Fruit fly (Drosophila melanogaster) whole organism, embryonic: ENCODE results near the gene Rpp30.

Source experiments
- Adf1 ChIP-seq: fragments of 200-800 bp; sonication (Bioruptor generic); IDR thresholded peaks from 2 replicates; pipeline ENCODE4 v1.3.6; 2022; ENCODE audit warnings: missing biosample characterization, missing genetic modification characterization
- Atf6 ChIP-seq: fragments of 200-800 bp; sonication (Bioruptor generic); IDR thresholded peaks from 2 replicates; pipeline ENCODE4 v1.3.6; 2022; ENCODE audit warnings: missing biosample characterization, missing genetic modification characterization
- CG10147 ChIP-seq: fragments of 200-800 bp; sonication (Bioruptor generic); optimal IDR thresholded peaks from 2 replicates; lab custom pipeline; 2019; ENCODE audit warnings: missing biosample characterization, mild to moderate bottlenecking, missing genetic modification characterization, moderate library complexity
- CG11398 ChIP-seq: fragments of 200-800 bp; sonication (Bioruptor generic); optimal IDR thresholded peaks from 2 replicates; lab custom pipeline; 2016; ENCODE audit warnings: missing biosample characterization, missing genetic modification characterization
- CG1233 ChIP-seq: fragments of 200-800 bp; sonication (Bioruptor generic); optimal IDR thresholded peaks from 4 replicates; lab custom pipeline; 2018; ENCODE audit warnings: missing biosample characterization, mild to moderate bottlenecking, missing genetic modification characterization
- CG13424 ChIP-seq: fragments of 200-800 bp; sonication (Bioruptor generic); optimal IDR thresholded peaks from 2 replicates; lab custom pipeline; 2019; ENCODE audit warnings: missing biosample characterization, mild to moderate bottlenecking, missing genetic modification characterization, moderate library complexity
- CG13624 ChIP-seq: fragments of 200-800 bp; sonication (Bioruptor generic); optimal IDR thresholded peaks from 2 replicates; lab custom pipeline; 2016; ENCODE audit warnings: missing biosample characterization, missing genetic modification characterization
- CG15514 ChIP-seq: fragments of 200-800 bp; sonication (Bioruptor generic); optimal IDR thresholded peaks from 3 replicates; lab custom pipeline; 2017; ENCODE audit warnings: missing biosample characterization, missing genetic modification characterization, mild to moderate bottlenecking, moderate library complexity, missing genetic modification reagents
- CG1647 ChIP-seq: fragments of 200-800 bp; sonication (Bioruptor generic); optimal IDR thresholded peaks from 3 replicates; lab custom pipeline; 2016; ENCODE audit warnings: missing biosample characterization, missing genetic modification characterization
- CG2120 ChIP-seq: fragments of 200-800 bp; sonication (Bioruptor generic); optimal IDR thresholded peaks from 3 replicates; lab custom pipeline; 2016; ENCODE audit warnings: missing biosample characterization, missing genetic modification characterization
- CG2678 ChIP-seq: fragments of 200-800 bp; sonication (Bioruptor generic); optimal IDR thresholded peaks from 3 replicates; lab custom pipeline; 2019; ENCODE audit warnings: missing biosample characterization, mild to moderate bottlenecking, missing genetic modification characterization, moderate library complexity
- CG32772 ChIP-seq: fragments of 200-800 bp; sonication (Bioruptor generic); IDR thresholded peaks from 2 replicates; pipeline ENCODE4 v1.3.6; 2022; ENCODE audit warnings: missing biosample characterization, missing genetic modification characterization
- CG33557 ChIP-seq: fragments of 200-800 bp; sonication (Bioruptor generic); optimal IDR thresholded peaks from 2 replicates; lab custom pipeline; 2019; ENCODE audit warnings: missing biosample characterization, mild to moderate bottlenecking, missing genetic modification characterization, moderate library complexity
- CG3838 ChIP-seq: fragments of 200-800 bp; sonication (Bioruptor generic); optimal IDR thresholded peaks from 3 replicates; lab custom pipeline; 2016; ENCODE audit warnings: missing biosample characterization, missing genetic modification characterization
- CG6272 ChIP-seq: fragments of 200-800 bp; sonication (Bioruptor generic); IDR thresholded peaks from 2 replicates; pipeline ENCODE4 v1.3.6; 2022; ENCODE audit warnings: missing biosample characterization, missing genetic modification characterization
- CG6854 ChIP-seq: fragments of 200-800 bp; sonication (Bioruptor generic); optimal IDR thresholded peaks from 3 replicates; lab custom pipeline; 2017; ENCODE audit warnings: missing biosample characterization, mild to moderate bottlenecking, missing genetic modification characterization
- CG7556 ChIP-seq: fragments of 200-800 bp; sonication (Bioruptor generic); optimal IDR thresholded peaks from 2 replicates; lab custom pipeline; 2017; ENCODE audit warnings: missing biosample characterization, mild to moderate bottlenecking, missing genetic modification characterization
- CG9727 ChIP-seq: fragments of 200-800 bp; sonication (Bioruptor generic); optimal IDR thresholded peaks from 3 replicates; lab custom pipeline; 2017; ENCODE audit warnings: missing biosample characterization, mild to moderate bottlenecking, missing genetic modification characterization
- CTCF ChIP-seq: fragments of 200-800 bp; sonication (Bioruptor generic); optimal IDR thresholded peaks from 2 replicates; lab custom pipeline; 2017; ENCODE audit warnings: missing biosample characterization, mild to moderate bottlenecking, missing genetic modification characterization, moderate library complexity
- Dbx ChIP-seq: fragments of 200-800 bp; sonication (Bioruptor generic); IDR thresholded peaks from 3 replicates; pipeline ENCODE4 v1.3.6; 2022; ENCODE audit warnings: missing biosample characterization, missing genetic modification characterization
- Deaf1 ChIP-seq: fragments of 200-800 bp; optimal IDR thresholded peaks from 3 replicates; lab custom pipeline; 2019; ENCODE audit warnings: missing biosample characterization, mild to moderate bottlenecking, missing genetic modification characterization, moderate library complexity
- Hsf ChIP-seq: fragments of 200-800 bp; sonication (Bioruptor generic); optimal IDR thresholded peaks from 3 replicates; lab custom pipeline; 2016; ENCODE audit warnings: missing biosample characterization, missing genetic modification characterization
- MBD-R2 ChIP-seq: fragments of 200-800 bp; sonication (Bioruptor generic); IDR thresholded peaks from 2 replicates; pipeline ENCODE4 v1.3.6; 2022; ENCODE audit warnings: missing biosample characterization, missing genetic modification characterization
- Max ChIP-seq: fragments of 200-800 bp; sonication (Bioruptor generic); optimal IDR thresholded peaks from 2 replicates; lab custom pipeline; 2016; ENCODE audit warnings: missing biosample characterization, mild to moderate bottlenecking, missing genetic modification characterization
- Meics ChIP-seq: fragments of 200-800 bp; sonication (Bioruptor generic); optimal IDR thresholded peaks from 2 replicates; lab custom pipeline; 2017; ENCODE audit warnings: missing biosample characterization, mild to moderate bottlenecking, missing genetic modification characterization
- Mes4 ChIP-seq: fragments of 200-800 bp; sonication (Bioruptor generic); optimal IDR thresholded peaks from 2 replicates; lab custom pipeline; 2016; ENCODE audit warnings: missing biosample characterization, missing genetic modification characterization
- Nf-YA ChIP-seq: fragments of 200-800 bp; sonication (Bioruptor generic); IDR thresholded peaks from 2 replicates; pipeline ENCODE4 v1.3.6; 2022; ENCODE audit warnings: missing biosample characterization, missing genetic modification characterization
- NfI ChIP-seq: fragments of 200-800 bp; sonication (Bioruptor generic); optimal IDR thresholded peaks from 3 replicates; lab custom pipeline; 2018; ENCODE audit warnings: missing biosample characterization, mild to moderate bottlenecking, missing genetic modification characterization, moderate library complexity
- Opbp ChIP-seq: fragments of 200-800 bp; sonication (Bioruptor generic); IDR thresholded peaks from 3 replicates; pipeline ENCODE4 v1.3.6; 2022; ENCODE audit warnings: missing biosample characterization, missing genetic modification characterization; ENCODE audit not compliant: partially characterized antibody
- Ptx1 ChIP-seq: fragments of 200-800 bp; sonication (Bioruptor generic); IDR thresholded peaks from 2 replicates; pipeline ENCODE4 v1.3.6; 2022; ENCODE audit warnings: missing biosample characterization, missing genetic modification characterization
- Rfx ChIP-seq: fragments of 200-800 bp; sonication (Bioruptor generic); IDR thresholded peaks from 2 replicates; pipeline ENCODE4 v1.3.6; 2022; ENCODE audit warnings: missing biosample characterization, missing genetic modification characterization
- Rx ChIP-seq: fragments of 200-800 bp; sonication (Bioruptor generic); IDR thresholded peaks from 2 replicates; pipeline ENCODE4 v1.3.6; 2022; ENCODE audit warnings: missing biosample characterization, missing genetic modification characterization
- Sin3A ChIP-seq: fragments of >200 bp; optimal IDR thresholded peaks from 2 replicates; lab custom pipeline; 2018
- Spps ChIP-seq: fragments of 200-800 bp; sonication (Bioruptor generic); optimal IDR thresholded peaks from 2 replicates; lab custom pipeline; 2018; ENCODE audit warnings: missing biosample characterization, mild to moderate bottlenecking, missing genetic modification characterization
- Sry-β ChIP-seq: fragments of 200-800 bp; sonication (Bioruptor generic); optimal IDR thresholded peaks from 2 replicates; lab custom pipeline; 2018; ENCODE audit warnings: missing biosample characterization, mild to moderate bottlenecking, missing genetic modification characterization, moderate library complexity
- Usf ChIP-seq: fragments of 200-800 bp; sonication (Bioruptor generic); optimal IDR thresholded peaks from 2 replicates; lab custom pipeline; 2017; ENCODE audit warnings: missing genotype, missing biosample characterization, missing genetic modification characterization
- ato ChIP-seq: fragments of 200-800 bp; sonication (Bioruptor generic); IDR thresholded peaks from 2 replicates; pipeline ENCODE4 v1.3.6; 2022; ENCODE audit warnings: missing biosample characterization, missing genetic modification characterization; ENCODE audit not compliant: partially characterized antibody
- bcd ChIP-seq: fragments of 200-800 bp; sonication (Bioruptor generic); optimal IDR thresholded peaks from 2 replicates; lab custom pipeline; 2017; ENCODE audit warnings: missing biosample characterization, mild to moderate bottlenecking, missing genetic modification characterization
- cad ChIP-seq: fragments of >200 bp; optimal IDR thresholded peaks from 2 replicates; lab custom pipeline; 2017; ENCODE audit warnings: missing biosample characterization, missing genetic modification characterization
- dati ChIP-seq: fragments of 200-800 bp; sonication (Bioruptor generic); IDR thresholded peaks from 2 replicates; pipeline ENCODE4 v1.3.6; 2022; ENCODE audit warnings: missing biosample characterization, missing genetic modification characterization
- gro ChIP-seq: fragments of 200-800 bp; sonication (Bioruptor generic); optimal IDR thresholded peaks from 2 replicates; lab custom pipeline; 2016; ENCODE audit warnings: missing biosample characterization, missing genetic modification characterization
- hbn ChIP-seq: fragments of 200-800 bp; sonication (Bioruptor generic); IDR thresholded peaks from 2 replicates; pipeline ENCODE4 v1.3.6; 2022; ENCODE audit warnings: missing biosample characterization, missing genetic modification characterization; ENCODE audit not compliant: partially characterized antibody
- ken ChIP-seq: fragments of 200-800 bp; sonication (Bioruptor generic); IDR thresholded peaks from 3 replicates; pipeline ENCODE4 v1.3.6; 2022; ENCODE audit warnings: missing biosample characterization, missing genetic modification characterization
- knrl ChIP-seq: fragments of 200-800 bp; sonication (Bioruptor generic); IDR thresholded peaks from 3 replicates; pipeline ENCODE4 v1.3.6; 2022; ENCODE audit warnings: missing biosample characterization, missing genetic modification characterization; ENCODE audit not compliant: partially characterized antibody
- nmo ChIP-seq: fragments of 200-800 bp; sonication (Bioruptor generic); optimal IDR thresholded peaks from 2 replicates; lab custom pipeline; 2018; ENCODE audit warnings: missing biosample characterization, mild to moderate bottlenecking, missing genetic modification characterization, moderate library complexity
- pfk ChIP-seq: fragments of 200-800 bp; sonication (Bioruptor generic); optimal IDR thresholded peaks from 2 replicates; lab custom pipeline; 2018; ENCODE audit warnings: missing biosample characterization, mild to moderate bottlenecking, missing genetic modification characterization, moderate library complexity
- prd ChIP-seq, 3 experiments: fragments of >200 bp in 2 of 3; fragments of 200-800 bp in 1 of 3; sonication (Bioruptor generic) in 1 of 3; optimal IDR thresholded peaks in 2 of 3; IDR thresholded peaks in 1 of 3; 2 replicates in 2 of 3; 3 replicates in 1 of 3; pipeline versions ENCODE4 v1.3.6 to Lab custom; 2017 to 2022; ENCODE audit warnings: missing biosample characterization in 1 of 3, missing genetic modification characterization in 1 of 3
- psq ChIP-seq: fragments of 200-800 bp; sonication (Bioruptor generic); optimal IDR thresholded peaks from 2 replicates; lab custom pipeline; 2017; ENCODE audit warnings: missing biosample characterization, missing genetic modification characterization
- pum ChIP-seq: fragments of 200-800 bp; sonication (Bioruptor generic); optimal IDR thresholded peaks from 2 replicates; lab custom pipeline; 2016; ENCODE audit warnings: missing biosample characterization, missing genetic modification characterization
- sim ChIP-seq: fragments of 200-800 bp; sonication (Bioruptor generic); IDR thresholded peaks from 2 replicates; pipeline ENCODE4 v1.3.6; 2022; ENCODE audit warnings: missing biosample characterization, missing genetic modification characterization
- zf30C ChIP-seq: fragments of 200-800 bp; sonication (Bioruptor generic); optimal IDR thresholded peaks from 3 replicates; lab custom pipeline; 2018; ENCODE audit warnings: missing biosample characterization, mild to moderate bottlenecking, missing genetic modification characterization

Gene Rpp30

DNA sequence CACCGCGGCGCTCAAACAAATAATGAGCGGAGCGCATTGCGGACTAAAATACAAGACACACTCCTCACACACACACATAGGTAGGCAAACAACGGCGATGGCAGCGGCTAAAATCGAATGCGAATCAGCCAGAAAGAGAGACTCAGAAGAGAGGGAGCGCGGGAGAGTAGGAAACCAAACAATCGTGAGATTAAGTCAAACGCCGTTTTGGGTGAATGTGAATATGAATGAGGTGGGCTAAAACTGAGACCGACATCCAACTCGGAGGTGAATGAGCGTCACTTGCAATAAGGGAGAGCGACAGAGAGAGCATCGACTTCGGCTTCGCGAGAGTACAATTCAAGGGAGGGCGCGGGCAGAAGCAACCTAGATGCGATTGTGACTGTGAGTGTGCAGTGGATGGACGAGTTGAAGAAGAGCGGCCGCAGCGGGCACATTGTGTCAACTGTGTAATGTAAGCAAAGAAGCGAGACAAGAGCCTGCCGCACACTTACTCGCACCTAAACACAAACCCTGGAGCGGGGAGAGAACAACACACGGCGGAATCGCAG is 30.2 kb downstream of the Rpp30 start (continued):
- TF ChIP-seq Usf (no peak), zf30C (GFP tag; lab: Kevin White, UChicago) (peak; percentile 9), Adf1 (GFP tag; lab: Robert Waterston, UW) (peak; percentile 64), Hsf (GFP tag; lab: Kevin White, UChicago) (no peak), ato (GFP tag; lab: Robert Waterston, UW) (no peak), Rx (GFP tag; lab: Robert Waterston, UW) (no peak), sim (no peak), CG13624 (no peak), Spps (tag; lab: Kevin White, UChicago) (no peak), dati (GFP tag; lab: Robert Waterston, UW) (no peak), Opbp (GFP tag; lab: Robert Waterston, UW) (no peak), CG1647 (GFP tag; lab: Kevin White, UChicago) (no peak), CG1233 (no peak), Nf-YA (GFP tag; lab: Robert Waterston, UW) (no peak), nmo (GFP tag; lab: Kevin White, UChicago) (no peak), CTCF (GFP tag; lab: Kevin White, UChicago) (no peak), MBD-R2 (no peak), CG10147 (no peak), Sin3A (lab: Kevin White, UChicago) (no peak), CG33557 (GFP tag; lab: Kevin White, UChicago) (peak; percentile 16), Atf6 (GFP tag; lab: Robert Waterston, UW) (no peak), CG2120 (no peak), gro (GFP tag; lab: Kevin White, UChicago) (peak; percentile 67), CG7556 (GFP tag; lab: Kevin White, UChicago) (no peak), Rfx (GFP tag; lab: Robert Waterston, UW) (no peak), bcd (GFP tag; lab: Kevin White, UChicago) (no peak), pfk (GFP tag; lab: Kevin White, UChicago) (peak; percentile 14), CG3838 (GFP tag; lab: Kevin White, UChicago) (no peak), CG32772 (GFP tag; lab: Robert Waterston, UW) (no peak), Meics (no peak), CG9727 (GFP tag; lab: Kevin White, UChicago) (no peak), CG2678 (no peak), CG15514 (GFP tag; lab: Kevin White, UChicago) (no peak), Mes4 (GFP tag; lab: Kevin White, UChicago) (no peak), Deaf1 (tag; lab: Kevin White, UChicago) (peak; percentile 82), prd (optimal IDR thresholded peaks at IDR 0.05; lab: Kevin White, UChicago) (no peak), prd (GFP tag; IDR thresholded peaks at IDR 0.05; lab: Robert Waterston, UW) (no peak), knrl (GFP tag; lab: Robert Waterston, UW) (no peak), hbn (peak; percentile 57; the same call in 1 of the 2 replicates), CG11398 (GFP tag; lab: Kevin White, UChicago) (no peak), Dbx (GFP tag; lab: Robert Waterston, UW) (0 out of 3 replicates have a peak, but pooled peaks have one; percentile 16), Ptx1 (GFP tag; lab: Robert Waterston, UW) (no peak), ken (peak; percentile 55; the same call in 1 of the 3 replicates), cad (GFP tag; lab: Kevin White, UChicago) (no peak), NfI (GFP tag; lab: Kevin White, UChicago) (no peak), psq (GFP tag; lab: Kevin White, UChicago) (peak; percentile 43), Sry-β (GFP tag; lab: Kevin White, UChicago) (no peak), CG6272 (no peak), CG6854 (peak; percentile 12), pum (GFP tag; lab: Kevin White, UChicago) (no peak), CG13424 (no peak), Max (GFP tag; lab: Kevin White, UChicago) (no peak)
